Worm (Caenorhabditis elegans): ENCODE data around the gene F13C5.3.
A peak's percentile ranks its signal among the peaks of the same experiment; 100 is the strongest.

F13C5.3 gene

ce11 chrX:573270-573669 lies 26.1 kb downstream of the F13C5.3 start (continued):
- TF ChIP-seq zip-4 (GFP tag; optimal IDR thresholded peaks at IDR 0.05), result peak; percentile 95
- no peak for TF ChIP-seq pqm-1 (tag; optimal IDR thresholded peaks at IDR 0.05)
- peak; percentile 86 for TF ChIP-seq nhr-237 (tag; optimal IDR thresholded peaks at IDR 0.05)
- no peak for TF ChIP-seq lin-39 (tag; optimal IDR thresholded peaks at IDR 0.05)
- peak; percentile 15 for TF ChIP-seq egl-13 (tag; optimal IDR thresholded peaks at IDR 0.05)
- TF ChIP-seq ceh-90 (tag; optimal IDR thresholded peaks at IDR 0.05), result peak; percentile 18
- TF ChIP-seq ceh-63 (GFP tag; optimal IDR thresholded peaks at IDR 0.05), result no peak
- no peak for TF ChIP-seq ztf-11 (tag; optimal IDR thresholded peaks at IDR 0.05)
- no peak for TF ChIP-seq lir-3 (tag; optimal IDR thresholded peaks at IDR 0.05; ENCODE audit: poor library complexity)
- TF ChIP-seq nhr-71 (tag; optimal IDR thresholded peaks at IDR 0.05), result peak; percentile 82
- no peak for TF ChIP-seq fkh-4 (tag; optimal IDR thresholded peaks at IDR 0.05; ENCODE audit: borderline replicate concordance)
- TF ChIP-seq fkh-10 (GFP tag; optimal IDR thresholded peaks at IDR 0.05), result peak; percentile 41
- no peak for TF ChIP-seq blmp-1 (tag; optimal IDR thresholded peaks at IDR 0.05)
- TF ChIP-seq pag-3 (tag; optimal IDR thresholded peaks at IDR 0.05; ENCODE audit: borderline replicate concordance, insufficient read depth), result no peak
- peak; percentile 95 for TF ChIP-seq lin-14 (GFP tag; optimal IDR thresholded peaks at IDR 0.05)
- TF ChIP-seq efl-3 (GFP tag; optimal IDR thresholded peaks at IDR 0.05), result no peak
- peak; percentile 8 to 38 (median 27) for TF ChIP-seq dpl-1 (GFP tag; optimal IDR thresholded peaks at IDR 0.05)
- no peak for TF ChIP-seq lin-15B (tag; optimal IDR thresholded peaks at IDR 0.05)
- peak; percentile 72 for TF ChIP-seq jun-1 (tag; optimal IDR thresholded peaks at IDR 0.05)
- TF ChIP-seq hlh-4 (tag; optimal IDR thresholded peaks at IDR 0.05), result no peak
- no peak for TF ChIP-seq ceh-88 (GFP tag; IDR thresholded peaks at IDR 0.05)
- peak in 1 of 2 experiments; percentile 77 for TF ChIP-seq mdl-1 (tag; optimal IDR thresholded peaks at IDR 0.05)
- TF ChIP-seq nhr-12 (tag; optimal IDR thresholded peaks at IDR 0.05), result no peak
- TF ChIP-seq elt-2 (tag; optimal IDR thresholded peaks at IDR 0.05), result no peak
- TF ChIP-seq mab-9 (GFP tag; IDR thresholded peaks at IDR 0.05), result no peak
- TF ChIP-seq aly-2 (tag; optimal IDR thresholded peaks at IDR 0.05), result no peak
- no peak for TF ChIP-seq nhr-76 (tag; optimal IDR thresholded peaks at IDR 0.05)
- TF ChIP-seq ces-1 (GFP tag; optimal IDR thresholded peaks at IDR 0.05), result no peak
- TF ChIP-seq isw-1 (GFP tag; IDR thresholded peaks at IDR 0.05), result peak; percentile 41
- peak; percentile 22 to 23 for TF ChIP-seq lin-35 (GFP tag; optimal IDR thresholded peaks at IDR 0.05)

- TF ChIP-seq nhr-237 (tag; optimal IDR thresholded peaks at IDR 0.05) (no peak), C16A3.4 (tag; optimal IDR thresholded peaks at IDR 0.05) (no peak), efl-1 (optimal IDR thresholded peaks at IDR 0.05) (no peak), efl-1 (GFP tag; optimal IDR thresholded peaks at IDR 0.05 in 1 of 2) (peak in 1 of 2 experiments; percentile 53), pqm-1 (tag; optimal IDR thresholded peaks at IDR 0.05) (no peak)
These were observed 26.8 kb downstream of the F13C5.3 start, which contains the start of gene mrp-2 for ce11 chrX:572601-573000. Gene mrp-2, minus strand, starts transcription at chrX:572701.

ce11 chrX:571367-571766 lies 28.0 kb downstream of the F13C5.3 start:
- no peak for TF ChIP-seq pag-3 (tag; optimal IDR thresholded peaks at IDR 0.05; ENCODE audit: borderline replicate concordance, insufficient read depth)
- TF ChIP-seq snpc-4 (tag; optimal IDR thresholded peaks at IDR 0.05), result peak; percentile 42

- TF ChIP-seq mdl-1 (tag; optimal IDR thresholded peaks at IDR 0.05) (no peak), ztf-11 (tag; optimal IDR thresholded peaks at IDR 0.05) (no peak), ceh-82 (tag; optimal IDR thresholded peaks at IDR 0.05) (no peak), dsc-1 (tag; optimal IDR thresholded peaks at IDR 0.05) (no peak), nhr-237 (tag; optimal IDR thresholded peaks at IDR 0.05) (no peak), nhr-71 (tag; optimal IDR thresholded peaks at IDR 0.05) (no peak), xbp-1 (tag; optimal IDR thresholded peaks at IDR 0.05) (no peak), nhr-77 (tag; optimal IDR thresholded peaks at IDR 0.05) (no peak), skn-1 (tag; optimal IDR thresholded peaks at IDR 0.05) (no peak), C16A3.4 (tag; optimal IDR thresholded peaks at IDR 0.05) (no peak), ceh-63 (GFP tag; optimal IDR thresholded peaks at IDR 0.05) (no peak), mef-2 (tag; optimal IDR thresholded peaks at IDR 0.05) (no peak), F16B12.6 (tag; optimal IDR thresholded peaks at IDR 0.05) (no peak), sptf-1 (tag; optimal IDR thresholded peaks at IDR 0.05) (no peak)
These were observed 41.5 kb downstream of the F13C5.3 start, which contains the start of gene nas-38 for ce11 chrX:557857-558256. Gene nas-38, plus strand, starts transcription at chrX:558157.
